Worm (Caenorhabditis elegans) whole organism, young adult: ENCODE data around the gene F38A1.8.

Experiments used
- F33H1.4 ChIP-seq: fragments of 200-800 bp; sonication (Bioruptor generic); IDR thresholded peaks from 2 replicates; pipeline ENCODE4 v1.3.6; 2022; ENCODE audit warnings: missing genetic modification reagents, missing genetic modification characterization, missing compliant biosample characterization
- Y67H2A.10 ChIP-seq: fragments of 200-800 bp; sonication (Bioruptor generic); conservative IDR thresholded peaks from 2 replicates; pipeline ENCODE4 v1.3.6; 2022; ENCODE audit warnings: missing genetic modification reagents, missing genetic modification characterization, missing compliant biosample characterization
- athp-1 ChIP-seq: sonication (generic microtip); optimal IDR thresholded peaks from 2 replicates; lab custom pipeline; 2017; ENCODE audit warnings: mild to moderate bottlenecking, missing genetic modification characterization, missing compliant biosample characterization
- egl-44 ChIP-seq: fragments of 200-800 bp; sonication (Bioruptor generic); IDR thresholded peaks from 2 replicates; pipeline ENCODE4 v1.3.6; 2022; ENCODE audit warnings: missing genetic modification reagents, missing genetic modification characterization, missing compliant biosample characterization
- lin-35 ChIP-seq, 3 experiments: fragments of 150-350 bp in 2 of 3; sonication (generic microtip) in 1 of 3; optimal IDR thresholded peaks; 2 replicates each; lab custom pipeline; 2014 to 2018; ENCODE audit warnings: missing biosample characterization in 3 of 3, missing genetic modification characterization in 3 of 3, missing genetic modification reagents in 3 of 3
- lin-54 ChIP-seq: fragments of 200-800 bp; sonication (Bioruptor generic); optimal IDR thresholded peaks from 2 replicates; lab custom pipeline; 2018; ENCODE audit warnings: mild to moderate bottlenecking, missing genetic modification characterization, missing compliant biosample characterization
- mxl-1 ChIP-seq: sonication (generic microtip); optimal IDR thresholded peaks from 2 replicates; lab custom pipeline; 2016; ENCODE audit warnings: missing genetic modification characterization, missing compliant biosample characterization
- sea-2 ChIP-seq: fragments of 200-800 bp; sonication (Bioruptor generic); IDR thresholded peaks from 2 replicates; pipeline ENCODE4 v1.3.6; 2022; ENCODE audit warnings: missing genetic modification characterization, missing compliant biosample characterization
- snpc-4 ChIP-seq, 5 experiments: fragments of 150-350 bp in 1 of 5; sonication (generic microtip) in 4 of 5; optimal IDR thresholded peaks; 2 replicates each; lab custom pipeline; 2014 to 2018; ENCODE audit warnings: missing genetic modification characterization in 5 of 5, missing biosample characterization in 3 of 5, antibody characterized with exemption in 2 of 5, mild to moderate bottlenecking in 2 of 5, missing compliant biosample characterization in 2 of 5, missing genotype in 2 of 5, moderate library complexity in 2 of 5, missing genetic modification reagents in 1 of 5
- ztf-25 ChIP-seq: fragments of 200-800 bp; sonication (Bioruptor generic); IDR thresholded peaks from 2 replicates; pipeline ENCODE4 v1.3.6; 2022; ENCODE audit warnings: missing genetic modification reagents, missing genetic modification characterization, missing compliant biosample characterization
- ztf-28 ChIP-seq: fragments of 200-800 bp; sonication (Bioruptor generic); IDR thresholded peaks from 2 replicates; pipeline ENCODE4 v1.3.6; 2022; ENCODE audit warnings: missing genetic modification reagents, missing genetic modification characterization, missing compliant biosample characterization
- ztf-6 ChIP-seq: fragments of 200-800 bp; sonication (Bioruptor generic); IDR thresholded peaks from 2 replicates; pipeline ENCODE4 v1.3.6; 2022; ENCODE audit warnings: missing genetic modification reagents, missing genetic modification characterization, missing compliant biosample characterization

DNA sequence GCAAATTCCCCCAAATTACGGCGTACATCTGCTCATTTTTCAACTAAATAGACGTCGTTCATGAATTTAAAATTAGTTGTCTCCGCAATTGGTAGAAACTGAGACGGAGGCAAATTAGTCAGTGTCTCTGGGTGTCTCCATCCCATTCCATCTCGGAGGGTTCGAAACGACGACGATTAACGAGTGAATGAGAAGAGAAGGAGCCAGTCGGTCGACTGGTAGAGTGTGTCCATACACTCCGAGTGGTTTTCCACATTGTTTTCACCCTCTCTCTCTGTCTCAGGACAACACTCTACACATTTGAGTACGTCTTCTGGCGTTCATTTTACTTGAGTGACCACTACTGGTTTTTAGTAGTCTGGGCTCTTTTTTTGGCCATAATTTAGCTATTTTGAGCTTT is 39.3 kb upstream of the F38A1.8 start:
- TF ChIP-seq mxl-1 (tag; lab: Kevin White, UChicago) = no peak
- TF ChIP-seq ztf-6 = no peak
- TF ChIP-seq ztf-25 (GFP tag; lab: Robert Waterston, UW) = no peak
- no peak for TF ChIP-seq Y67H2A.10 (GFP tag; lab: Robert Waterston, UW)
- TF ChIP-seq F33H1.4 = no peak
- TF ChIP-seq lin-54 = no peak
- TF ChIP-seq lin-35 (GFP tag; optimal IDR thresholded peaks at IDR 0.05; lab: Kevin White, UChicago) = no peak
- no peak for TF ChIP-seq egl-44 (GFP tag; lab: Robert Waterston, UW)
- TF ChIP-seq athp-1 = no peak
- TF ChIP-seq sea-2 (GFP tag; lab: Robert Waterston, UW) = no peak
- no peak for TF ChIP-seq ztf-28 (GFP tag; lab: Robert Waterston, UW)
- no peak for TF ChIP-seq snpc-4 (GFP tag; optimal IDR thresholded peaks at IDR 0.05; lab: Kevin White, UChicago)
- TF ChIP-seq snpc-4 (tag; optimal IDR thresholded peaks at IDR 0.05; lab: Kevin White, UChicago) = no peak
